Worm (Caenorhabditis elegans) whole organism, L2 larva: ENCODE results near the gene daf-19.

Experiments
- elt-1 ChIP-seq: fragments of 150-350 bp; optimal IDR thresholded peaks from 2 replicates; lab custom pipeline; 2014; ENCODE audit warnings: missing biosample characterization, missing genetic modification characterization
- mdl-1 ChIP-seq, 2 experiments: fragments of 150-350 bp in 1 of 2; sonication (generic microtip) in 1 of 2; optimal IDR thresholded peaks; 2 replicates each; lab custom pipeline; 2017; ENCODE audit warnings: missing biosample characterization in 2 of 2, missing genetic modification characterization in 2 of 2
- nhr-21 ChIP-seq: fragments of 150-350 bp; optimal IDR thresholded peaks from 2 replicates; lab custom pipeline; 2014; ENCODE audit warnings: missing biosample characterization, missing genetic modification characterization
- nhr-237 ChIP-seq: fragments of 150-350 bp; optimal IDR thresholded peaks from 2 replicates; lab custom pipeline; 2014; ENCODE audit warnings: missing biosample characterization, missing genetic modification characterization
- sma-9 ChIP-seq, 2 experiments: fragments of 150-350 bp in 1 of 2; sonication (generic microtip) in 1 of 2; optimal IDR thresholded peaks; 2 replicates each; lab custom pipeline; 2014 to 2016; ENCODE audit warnings: missing genetic modification characterization in 2 of 2, mild to moderate bottlenecking in 1 of 2, missing biosample characterization in 1 of 2, missing compliant biosample characterization in 1 of 2, missing genetic modification reagents in 1 of 2, moderate library complexity in 1 of 2
- ztf-4 ChIP-seq: fragments of 150-350 bp; optimal IDR thresholded peaks from 2 replicates; lab custom pipeline; 2014; ENCODE audit warnings: missing biosample characterization, missing genetic modification characterization

DNA sequence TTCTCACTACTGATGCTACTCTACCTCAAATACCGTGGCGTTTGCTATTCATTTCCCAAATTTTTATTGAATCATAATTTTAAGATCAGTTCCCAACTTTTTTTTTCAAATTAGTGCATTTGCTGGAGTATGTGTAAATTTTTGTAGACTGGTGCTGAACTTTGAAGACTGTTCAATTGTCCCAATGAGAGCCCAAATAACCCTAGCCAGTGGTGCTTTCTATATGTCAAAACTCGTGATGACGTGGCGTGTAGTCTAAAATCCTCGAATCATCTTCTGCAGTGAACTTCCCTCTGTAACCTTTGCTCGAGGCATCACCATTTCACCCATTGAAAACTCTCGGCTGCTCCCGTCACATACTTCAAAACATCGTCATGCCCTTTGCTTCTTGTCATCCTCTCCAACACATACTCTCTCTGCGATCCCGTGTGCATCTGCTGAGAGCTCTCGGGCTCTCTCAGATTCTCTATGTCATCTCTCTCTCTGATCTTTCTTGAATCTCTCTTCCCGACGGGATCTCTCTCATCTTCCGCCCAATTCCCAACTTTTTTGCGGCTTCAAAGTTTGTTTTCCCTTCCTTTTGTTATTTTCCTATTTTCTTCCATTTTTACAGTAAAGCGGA lies 35.4 kb upstream of the daf-19 start:
- TF ChIP-seq nhr-21 (no peak), nhr-237 (no peak), ztf-4 (tag; lab: Kevin White, UChicago) (no peak), sma-9 (GFP tag; optimal IDR thresholded peaks at IDR 0.05; lab: Kevin White, UChicago) (no peak), sma-9 (tag; optimal IDR thresholded peaks at IDR 0.05; lab: Kevin White, UChicago) (no peak), mdl-1 (tag; optimal IDR thresholded peaks at IDR 0.05; lab: Kevin White, UChicago) (no peak), elt-1 (tag; lab: Kevin White, UChicago) (no peak)
